Worm (Caenorhabditis elegans): ENCODE results near the gene dhrs-4.

DNA sequence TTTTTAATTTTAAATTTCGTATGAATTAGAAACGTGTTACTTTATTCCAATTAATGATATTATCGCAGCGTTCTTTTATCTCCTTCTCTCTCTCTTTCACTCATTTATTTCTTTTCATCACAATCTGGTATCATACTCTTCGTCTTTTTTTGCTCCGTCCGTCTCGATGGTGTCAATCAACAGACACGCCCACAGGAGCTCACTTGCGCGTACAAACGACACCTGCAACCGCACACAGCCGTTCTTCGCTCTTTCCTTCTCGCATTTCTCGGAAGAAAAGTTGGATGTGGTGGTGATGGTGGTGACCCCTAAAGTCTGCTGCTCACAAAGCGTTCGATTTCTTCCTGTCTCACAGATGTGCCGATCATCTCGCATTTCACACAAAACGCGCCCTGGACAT, 13.8 kb upstream of the dhrs-4 start:
- no peak for TF ChIP-seq unc-62 (GFP tag; optimal IDR thresholded peaks at IDR 0.05 in 1 of 2)
- TF ChIP-seq unc-62 (tag; optimal IDR thresholded peaks at IDR 0.05), result no peak
- no peak for TF ChIP-seq ces-1 (GFP tag; optimal IDR thresholded peaks at IDR 0.05)
- TF ChIP-seq saeg-2 (GFP tag; IDR thresholded peaks at IDR 0.05), result peak; percentile 70; the same call in 1 of the 2 replicates
- no peak for TF ChIP-seq F49E8.2 (tag; optimal IDR thresholded peaks at IDR 0.05; ENCODE audit: borderline replicate concordance)
- TF ChIP-seq Y75B8A.6 (GFP tag; IDR thresholded peaks at IDR 0.05), result no peak

Data from whole organism, L4 larva.